Worm (Caenorhabditis elegans) whole organism, L2 larva: ENCODE data around the gene him-10.

ENCODE experiments used
- ZK546.5 ChIP-seq: sonication (generic microtip); optimal IDR thresholded peaks from 2 replicates; lab custom pipeline; 2017; ENCODE audit warnings: missing biosample characterization, missing genetic modification characterization
- aly-2 ChIP-seq: fragments of 150-350 bp; optimal IDR thresholded peaks from 2 replicates; lab custom pipeline; 2014; ENCODE audit warnings: missing biosample characterization, missing genetic modification characterization
- ama-1 ChIP-seq: fragments of 150-350 bp; optimal IDR thresholded peaks from 2 replicates; lab custom pipeline; 2018; ENCODE audit warnings: inconsistent platforms
- ceh-82 ChIP-seq: fragments of 150-350 bp; optimal IDR thresholded peaks from 2 replicates; lab custom pipeline; 2014; ENCODE audit warnings: missing biosample characterization, missing genetic modification characterization
- lin-13 ChIP-seq: fragments of 150-350 bp; optimal IDR thresholded peaks from 2 replicates; lab custom pipeline; 2014; ENCODE audit warnings: missing biosample characterization, missing genetic modification reagents, missing genetic modification characterization
- nhr-11 ChIP-seq: fragments of 150-350 bp; optimal IDR thresholded peaks from 2 replicates; lab custom pipeline; 2014; ENCODE audit warnings: missing biosample characterization, missing genetic modification characterization
- nhr-12 ChIP-seq: fragments of 150-350 bp; optimal IDR thresholded peaks from 2 replicates; lab custom pipeline; 2014; ENCODE audit warnings: missing biosample characterization, missing genetic modification characterization
- nhr-23 ChIP-seq: fragments of 150-350 bp; optimal IDR thresholded peaks from 2 replicates; lab custom pipeline; 2014; ENCODE audit warnings: missing biosample characterization, missing genetic modification reagents, missing genetic modification characterization
- snpc-4 ChIP-seq: fragments of 150-350 bp; optimal IDR thresholded peaks from 2 replicates; lab custom pipeline; 2014; ENCODE audit warnings: missing biosample characterization, missing genetic modification characterization
- unc-62 ChIP-seq: fragments of 150-350 bp; optimal IDR thresholded peaks from 2 replicates; lab custom pipeline; 2014; ENCODE audit warnings: missing biosample characterization, missing genetic modification reagents, missing genetic modification characterization
- ztf-11 ChIP-seq: sonication (generic microtip); optimal IDR thresholded peaks from 2 replicates; lab custom pipeline; 2017; ENCODE audit warnings: missing biosample characterization, missing genetic modification characterization

ce11 chrIII:5823617-5824016 is 20.6 kb downstream of the him-10 start, which contains the start of gene R12B2.8:
- TF ChIP-seq ceh-82 (tag; lab: Kevin White, UChicago) (no peak), aly-2 (no peak), ZK546.5 (no peak), snpc-4 (no peak), nhr-11 (no peak), lin-13 (GFP tag; lab: Kevin White, UChicago) (no peak), nhr-12 (tag; lab: Kevin White, UChicago) (no peak), ama-1 (no peak), nhr-23 (tag; lab: Kevin White, UChicago) (no peak), unc-62 (no peak), ztf-11 (tag; lab: Kevin White, UChicago) (no peak)
